Worm (Caenorhabditis elegans): ENCODE results near the gene F54D5.2.

DNA sequence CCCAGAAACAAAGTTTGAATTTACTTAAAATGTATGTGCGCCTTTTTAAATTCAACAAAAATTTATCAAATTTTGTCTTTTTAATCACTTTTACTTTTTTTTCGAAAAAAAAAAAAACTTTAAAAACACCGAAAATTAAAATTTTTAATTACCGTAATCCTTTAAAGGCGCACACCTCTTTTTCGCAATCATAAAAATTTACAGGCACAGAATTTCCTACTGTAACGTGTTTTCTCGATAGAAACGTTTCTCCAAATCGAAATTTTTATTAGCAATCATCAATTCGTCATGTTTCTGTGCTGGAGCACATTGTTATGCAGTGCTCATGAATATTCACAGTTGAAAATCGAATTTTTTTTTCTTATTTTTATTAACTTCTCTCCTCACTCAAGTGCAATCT is 36.5 kb upstream of the F54D5.2 start:
- TF ChIP-seq nhr-28 (tag; optimal IDR thresholded peaks at IDR 0.05) (no peak), lin-13 (GFP tag; optimal IDR thresholded peaks at IDR 0.05) (no peak), dmd-9 (GFP tag; IDR thresholded peaks at IDR 0.05) (no peak), ztf-7 (tag; optimal IDR thresholded peaks at IDR 0.05) (no peak), pha-4 (GFP tag; IDR thresholded peaks at IDR 0.05) (no peak), pha-4 (tag; optimal IDR thresholded peaks at IDR 0.05) (no peak), R02D3.7 (tag; optimal IDR thresholded peaks at IDR 0.05) (no peak), ama-1 (optimal IDR thresholded peaks at IDR 0.05) (no peak), Y105C5A.15 (GFP tag; IDR thresholded peaks at IDR 0.05) (no peak)
